Worm (Caenorhabditis elegans) whole organism, L3 larva: ENCODE measurements around the gene C37E2.3.

Experiments
- ZK546.5 ChIP-seq: sonication (generic microtip); optimal IDR thresholded peaks from 2 replicates; lab custom pipeline; 2017; ENCODE audit warnings: missing biosample characterization, missing genetic modification characterization
- aly-2 ChIP-seq: fragments of 150-350 bp; optimal IDR thresholded peaks from 2 replicates; lab custom pipeline; 2014; ENCODE audit warnings: missing biosample characterization, missing genetic modification characterization
- ama-1 ChIP-seq: fragments of 150-350 bp; optimal IDR thresholded peaks from 2 replicates; lab custom pipeline; 2018
- egl-27 ChIP-seq: sonication (generic microtip); optimal IDR thresholded peaks from 4 replicates; lab custom pipeline; 2017; ENCODE audit warnings: missing biosample characterization, missing genetic modification reagents, missing genetic modification characterization
- pqm-1 ChIP-seq: fragments of 150-350 bp; optimal IDR thresholded peaks from 2 replicates; lab custom pipeline; 2017; ENCODE audit warnings: missing biosample characterization, missing genetic modification characterization, inconsistent platforms
- unc-39 ChIP-seq: sonication (generic microtip); optimal IDR thresholded peaks from 4 replicates; lab custom pipeline; 2017; ENCODE audit warnings: missing biosample characterization, missing genetic modification characterization
- unc-62 ChIP-seq: fragments of 150-350 bp; sonication (generic microtip); optimal IDR thresholded peaks from 4 replicates; lab custom pipeline; 2014; ENCODE audit warnings: missing biosample characterization, missing genetic modification reagents, missing genetic modification characterization
- zag-1 ChIP-seq: fragments of 150-350 bp; optimal IDR thresholded peaks from 2 replicates; lab custom pipeline; 2014; ENCODE audit warnings: missing biosample characterization, missing genetic modification characterization

DNA sequence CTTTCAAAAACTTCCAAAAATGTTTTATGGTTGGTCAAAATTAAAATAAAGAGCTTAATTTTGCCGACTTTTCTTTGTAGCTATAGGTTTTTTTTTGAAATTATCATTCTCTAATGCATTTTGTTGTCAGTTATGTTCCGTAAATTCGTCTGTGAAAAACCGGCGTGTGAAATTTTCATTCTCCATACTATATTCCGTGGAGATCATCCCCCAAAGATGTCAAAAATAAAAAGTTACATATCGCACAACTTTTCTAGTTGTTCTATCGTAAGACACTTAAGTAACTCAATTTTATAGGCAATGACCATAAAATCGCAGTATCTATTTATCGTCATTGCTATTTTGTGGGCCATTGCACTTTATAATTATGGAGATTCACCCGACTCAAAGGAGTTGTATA lies 1.6 kb upstream of the C37E2.3 start, which contains the start of gene C37E2.10:
- no peak for TF ChIP-seq aly-2
- TF ChIP-seq unc-39 (tag; lab: Kevin White, UChicago), result no peak
- no peak for TF ChIP-seq egl-27 (tag; lab: Kevin White, UChicago)
- no peak for TF ChIP-seq pqm-1 (tag; lab: Kevin White, UChicago)
- no peak for TF ChIP-seq ama-1 (lab: Kevin White, UChicago)
- TF ChIP-seq ZK546.5 (tag; lab: Kevin White, UChicago), result no peak
- no peak for TF ChIP-seq zag-1 (tag; lab: Kevin White, UChicago)
- TF ChIP-seq unc-62, result no peak
